Worm (Caenorhabditis elegans) whole organism, L1 larva: ENCODE results near the gene dkf-2.

Experiments
- F16B12.6 ChIP-seq: fragments of 150-350 bp; optimal IDR thresholded peaks from 2 replicates; lab custom pipeline; 2014; ENCODE audit warnings: missing biosample characterization, missing genetic modification characterization
- ceh-82 ChIP-seq, 3 experiments: fragments of 150-350 bp in 1 of 3; sonication (generic microtip) in 2 of 3; optimal IDR thresholded peaks; 2 replicates each; lab custom pipeline; 2014 to 2017; ENCODE audit warnings: missing biosample characterization in 3 of 3, missing genetic modification characterization in 3 of 3
- elt-2 ChIP-seq: sonication (generic microtip); optimal IDR thresholded peaks from 2 replicates; lab custom pipeline; 2016; ENCODE audit warnings: missing genetic modification characterization, mild to moderate bottlenecking, inconsistent platforms, missing compliant biosample characterization, missing genetic modification reagents
- jun-1 ChIP-seq: fragments of 150-350 bp; optimal IDR thresholded peaks from 2 replicates; lab custom pipeline; 2014; ENCODE audit warnings: missing biosample characterization, missing genetic modification reagents, missing genetic modification characterization
- lin-15B ChIP-seq: fragments of 150-350 bp; sonication (generic microtip); optimal IDR thresholded peaks from 3 replicates; lab custom pipeline; 2014; ENCODE audit warnings: missing biosample characterization, missing genetic modification characterization
- mdl-1 ChIP-seq, 2 experiments: fragments of 150-350 bp; optimal IDR thresholded peaks; 2 replicates each; lab custom pipeline; 2014 to 2017; ENCODE audit warnings: missing biosample characterization in 2 of 2, missing genetic modification characterization in 2 of 2, inconsistent platforms in 1 of 2
- nhr-237 ChIP-seq: fragments of 150-350 bp; optimal IDR thresholded peaks from 2 replicates; lab custom pipeline; 2014; ENCODE audit warnings: missing biosample characterization, missing genetic modification characterization

DNA sequence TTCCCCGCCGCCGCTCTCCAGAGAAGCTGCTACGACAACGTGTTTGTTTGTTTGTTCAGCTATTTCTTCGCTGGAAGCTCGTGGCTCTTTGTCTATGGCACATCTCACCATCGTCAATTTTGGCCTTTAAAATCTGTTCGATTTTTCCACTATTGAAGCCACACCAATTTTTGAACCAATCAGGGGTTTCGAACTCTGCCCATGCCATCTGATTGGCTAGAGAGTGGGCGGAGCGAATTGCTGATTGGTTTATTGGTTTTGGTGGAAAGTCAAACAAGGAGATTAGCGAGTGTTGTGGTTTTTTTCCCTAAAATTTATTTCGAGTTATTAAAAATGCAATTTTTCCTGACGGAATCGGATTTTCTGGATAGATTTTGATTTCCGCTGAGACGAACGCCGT lies 8.7 kb downstream of the dkf-2 start:
- TF ChIP-seq lin-15B (tag; lab: Kevin White, UChicago): no peak
- TF ChIP-seq ceh-82 (tag; optimal IDR thresholded peaks at IDR 0.05; lab: Kevin White, UChicago): no peak
- TF ChIP-seq mdl-1 (tag; optimal IDR thresholded peaks at IDR 0.05; lab: Kevin White, UChicago): no peak
- TF ChIP-seq jun-1 (tag; lab: Kevin White, UChicago): no peak
- TF ChIP-seq F16B12.6 (tag; lab: Kevin White, UChicago): no peak
- TF ChIP-seq elt-2: no peak
- no peak for TF ChIP-seq nhr-237 (tag; lab: Kevin White, UChicago)
